Fruit fly (Drosophila melanogaster): ENCODE data around the gene Arts.
A peak's percentile ranks its signal among the peaks of the same experiment; 100 is the strongest.

The Arts gene

DNA sequence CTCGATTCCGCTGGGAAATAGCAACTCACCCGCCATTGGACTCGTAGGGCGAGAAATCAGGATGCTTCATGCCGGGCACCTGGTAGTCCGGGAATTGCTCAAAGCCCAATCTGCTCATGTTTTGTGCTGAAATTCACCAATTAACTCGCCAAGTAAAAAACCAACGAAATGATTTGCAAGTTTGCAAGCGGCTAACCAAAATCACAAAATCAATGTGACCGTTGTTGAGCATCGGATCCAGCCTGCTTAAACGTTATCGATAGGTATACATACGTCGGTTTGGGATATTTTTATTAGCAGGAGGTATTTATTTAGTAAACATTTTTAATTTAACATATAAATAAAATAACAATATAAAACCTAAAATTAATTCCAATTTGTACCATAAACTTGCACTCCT is 7.5 kb downstream of the Arts start, which contains the start of gene Prosbeta6:
Gene Prosbeta6 (minus strand): TSS at position 218 of the 400 bp plus-strand sequence.
- TF ChIP-seq CG2116 (GFP tag; optimal IDR thresholded peaks at IDR 0.05) (peak; percentile 16), sqz (GFP tag; optimal IDR thresholded peaks at IDR 0.05) (no peak), E2f2 (GFP tag; IDR thresholded peaks at IDR 0.05) (peak; percentile 48), gcm2 (GFP tag; optimal IDR thresholded peaks at IDR 0.05) (no peak), Scr (GFP tag; IDR thresholded peaks at IDR 0.05; ENCODE audit: partially characterized antibody) (peak; percentile 59), unc-4 (GFP tag; IDR thresholded peaks at IDR 0.05; ENCODE audit: partially characterized antibody) (peak; percentile 54; the same call in 1 of the 2 replicates), kni (GFP tag; optimal IDR thresholded peaks at IDR 0.05) (no peak), danr (GFP tag; IDR thresholded peaks at IDR 0.05) (no peak), bbx (GFP tag; IDR thresholded peaks at IDR 0.05; ENCODE audit: partially characterized antibody) (peak; percentile 45; the same call in 1 of the 2 replicates), ci (GFP tag; IDR thresholded peaks at IDR 0.05) (no peak), lbe (GFP tag; optimal IDR thresholded peaks at IDR 0.05) (peak; percentile 15), CG12769 (tag; optimal IDR thresholded peaks at IDR 0.05) (no peak), Bgb (GFP tag; IDR thresholded peaks at IDR 0.05; ENCODE audit: partially characterized antibody) (peak; percentile 56), slou (GFP tag; optimal IDR thresholded peaks at IDR 0.05) (no peak), CG7556 (GFP tag; optimal IDR thresholded peaks at IDR 0.05) (no peak), CG17829 (tag; optimal IDR thresholded peaks at IDR 0.05) (peak; percentile 10), trem (tag; optimal IDR thresholded peaks at IDR 0.05) (peak; percentile 55), CG9609 (GFP tag; optimal IDR thresholded peaks at IDR 0.05) (no peak), CG3847 (GFP tag; IDR thresholded peaks at IDR 0.05) (no peak), CG1792 (GFP tag; optimal IDR thresholded peaks at IDR 0.05) (no peak), knrl (GFP tag; IDR thresholded peaks at IDR 0.05; ENCODE audit: partially characterized antibody) (no peak), HmgZ (tag; optimal IDR thresholded peaks at IDR 0.05) (peak; percentile 5), hbn (GFP tag; IDR thresholded peaks at IDR 0.05; ENCODE audit: partially characterized antibody) (peak; percentile 43), CG13287 (GFP tag; IDR thresholded peaks at IDR 0.05; ENCODE audit: partially characterized antibody) (peak; percentile 71), nmo (GFP tag; optimal IDR thresholded peaks at IDR 0.05) (no peak), sna (GFP tag; IDR thresholded peaks at IDR 0.05; ENCODE audit: partially characterized antibody) (0 out of 2 replicates have a peak, but pooled peaks have one; percentile 45), CG1024 (GFP tag; IDR thresholded peaks at IDR 0.05) (no peak), CG2129 (GFP tag; IDR thresholded peaks at IDR 0.05; ENCODE audit: partially characterized antibody) (0 out of 2 replicates have a peak, but pooled peaks have one; percentile 12), CG2889 (GFP tag; IDR thresholded peaks at IDR 0.05) (no peak), scrt (GFP tag; optimal IDR thresholded peaks at IDR 0.05) (no peak), insv (GFP tag; optimal IDR thresholded peaks at IDR 0.05) (no peak), CG6272 (GFP tag; IDR thresholded peaks at IDR 0.05) (no peak), yki (optimal IDR thresholded peaks at IDR 0.05) (no peak), Sry-δ (GFP tag; optimal IDR thresholded peaks at IDR 0.05) (peak; percentile 50), nerfin-1 (tag; optimal IDR thresholded peaks at IDR 0.05) (peak; percentile 47), CG31441 (GFP tag; IDR thresholded peaks at IDR 0.05) (no peak), amos (GFP tag; IDR thresholded peaks at IDR 0.05; ENCODE audit: partially characterized antibody) (peak; percentile 62), Oli (tag; optimal IDR thresholded peaks at IDR 0.05) (no peak), CG12942 (GFP tag; optimal IDR thresholded peaks at IDR 0.05) (no peak), Atf3 (GFP tag; optimal IDR thresholded peaks at IDR 0.05) (no peak), stwl (tag; optimal IDR thresholded peaks at IDR 0.05) (peak; percentile 45), Doc3 (GFP tag; IDR thresholded peaks at IDR 0.05; ENCODE audit: partially characterized antibody) (peak; percentile 53; the same call in 1 of the 3 replicates), CG30020 (tag; optimal IDR thresholded peaks at IDR 0.05) (peak; percentile 14), Dll (GFP tag; IDR thresholded peaks at IDR 0.05; ENCODE audit: partially characterized antibody) (peak; percentile 56; the same call in 3 of the 4 replicates), MBD-R2 (GFP tag; IDR thresholded peaks at IDR 0.05) (peak; percentile 59), Dp (GFP tag; optimal IDR thresholded peaks at IDR 0.05) (peak; percentile 44), sd (tag; optimal IDR thresholded peaks at IDR 0.05) (peak; percentile 45), CG2712 (tag; optimal IDR thresholded peaks at IDR 0.05) (peak; percentile 18), pnt (GFP tag; optimal IDR thresholded peaks at IDR 0.05) (no peak), CG9797 (GFP tag; optimal IDR thresholded peaks at IDR 0.05) (peak; percentile 71)

Measured in whole organism, embryonic.